Worm (Caenorhabditis elegans) whole organism, late embryonic: ENCODE data around the gene rps-1.

ENCODE experiments used
- ceh-2 ChIP-seq: sonication (generic microtip); optimal IDR thresholded peaks from 2 replicates; lab custom pipeline; 2016; ENCODE audit warnings: missing genotype, missing genetic modification characterization, missing compliant biosample characterization
- ceh-22 ChIP-seq: sonication (generic microtip); optimal IDR thresholded peaks from 2 replicates; lab custom pipeline; 2017; ENCODE audit warnings: missing biosample characterization, missing genetic modification characterization
- ceh-9 ChIP-seq: sonication (generic microtip); optimal IDR thresholded peaks from 2 replicates; lab custom pipeline; 2016; ENCODE audit warnings: mild to moderate bottlenecking, missing genetic modification characterization, inconsistent platforms, missing compliant biosample characterization
- che-1 ChIP-seq: sonication (generic microtip); optimal IDR thresholded peaks from 2 replicates; lab custom pipeline; 2016; ENCODE audit warnings: mild to moderate bottlenecking, missing genetic modification characterization, missing compliant biosample characterization
- elt-4 ChIP-seq: sonication (generic microtip); optimal IDR thresholded peaks from 2 replicates; lab custom pipeline; 2016; ENCODE audit warnings: missing genetic modification characterization, missing compliant biosample characterization
- hlh-6 ChIP-seq: sonication (generic microtip); optimal IDR thresholded peaks from 2 replicates; lab custom pipeline; 2016; ENCODE audit warnings: missing genotype, missing genetic modification characterization, missing compliant biosample characterization
- nhr-11 ChIP-seq: fragments of 150-350 bp; optimal IDR thresholded peaks from 2 replicates; lab custom pipeline; 2014; ENCODE audit warnings: missing biosample characterization, missing genetic modification characterization
- pha-2 ChIP-seq: sonication (generic microtip); optimal IDR thresholded peaks from 2 replicates; lab custom pipeline; 2017; ENCODE audit warnings: mild to moderate bottlenecking, missing genetic modification characterization, missing compliant biosample characterization
- pha-4 ChIP-seq: fragments of 150-350 bp; optimal IDR thresholded peaks from 2 replicates; lab custom pipeline; 2018; ENCODE audit warnings: missing biosample characterization, missing genetic modification reagents, missing genetic modification characterization
- pqm-1 ChIP-seq: sonication (generic microtip); optimal IDR thresholded peaks from 2 replicates; lab custom pipeline; 2016; ENCODE audit warnings: missing genetic modification characterization, missing compliant biosample characterization
- ttx-3 ChIP-seq: sonication (generic microtip); optimal IDR thresholded peaks from 2 replicates; lab custom pipeline; 2016; ENCODE audit warnings: missing genetic modification reagents, missing genetic modification characterization, missing compliant biosample characterization

- TF ChIP-seq pqm-1, result peak; percentile 46
- no peak for TF ChIP-seq elt-4 (tag; lab: Kevin White, UChicago)
- peak; percentile 77 for TF ChIP-seq ceh-2 (tag; lab: Kevin White, UChicago)
- TF ChIP-seq pha-4 (tag; lab: Kevin White, UChicago), result no peak
- TF ChIP-seq hlh-6 (tag; lab: Kevin White, UChicago), result peak; percentile 90
- no peak for TF ChIP-seq nhr-11 (tag; lab: Kevin White, UChicago)
- peak; percentile 42 for TF ChIP-seq ceh-22 (tag; lab: Kevin White, UChicago)
- TF ChIP-seq ceh-9 (tag; lab: Kevin White, UChicago), result peak; percentile 53
- TF ChIP-seq pha-2 (tag; lab: Kevin White, UChicago), result peak; percentile 84
- peak; percentile 83 for TF ChIP-seq ttx-3 (tag; lab: Kevin White, UChicago)
- TF ChIP-seq che-1 (tag; lab: Kevin White, UChicago), result peak; percentile 87
These were observed 4.9 kb upstream of the rps-1 start for ce11 chrIII:4470793-4471192.
